Worm (Caenorhabditis elegans) whole organism, young adult: ENCODE measurements around the gene F55C9.14.

Experiments used
- B0035.1 ChIP-seq: sonication (generic microtip); optimal IDR thresholded peaks from 2 replicates; lab custom pipeline; 2016; ENCODE audit warnings: missing genetic modification characterization, mild to moderate bottlenecking, missing compliant biosample characterization, missing genotype, missing genetic modification reagents
- C06A6.2 ChIP-seq: fragments of 200-800 bp; sonication (Bioruptor generic); conservative IDR thresholded peaks from 2 replicates; pipeline ENCODE4 v1.3.6; 2022; ENCODE audit warnings: missing genetic modification characterization, missing compliant biosample characterization
- C17E4.6 ChIP-seq: fragments of 200-800 bp; sonication (Bioruptor generic); IDR thresholded peaks from 2 replicates; pipeline ENCODE4 v1.3.6; 2022; ENCODE audit warnings: missing genetic modification reagents, missing genetic modification characterization, missing compliant biosample characterization
- D2030.7 ChIP-seq: fragments of 200-800 bp; sonication (Bioruptor generic); IDR thresholded peaks from 2 replicates; pipeline ENCODE4 v1.3.6; 2022; ENCODE audit warnings: missing genetic modification reagents, missing genetic modification characterization, missing compliant biosample characterization
- F23B12.7 ChIP-seq: sonication (generic microtip); optimal IDR thresholded peaks from 2 replicates; lab custom pipeline; 2017; ENCODE audit warnings: missing genetic modification characterization, mild to moderate bottlenecking, missing compliant biosample characterization, antibody characterized with exemption, moderate library complexity; ENCODE audit not compliant: insufficient read depth
- F37B4.10 ChIP-seq: fragments of 200-800 bp; sonication (Bioruptor generic); IDR thresholded peaks from 2 replicates; pipeline ENCODE4 v1.3.6; 2022; ENCODE audit warnings: missing genetic modification characterization, missing compliant biosample characterization
- F49E8.2 ChIP-seq: sonication (generic microtip); optimal IDR thresholded peaks from 3 replicates; lab custom pipeline; 2017; ENCODE audit warnings: missing genetic modification characterization, mild to moderate bottlenecking, missing compliant biosample characterization, antibody characterized with exemption, moderate library complexity; ENCODE audit not compliant: insufficient read depth
- T07F8.4 ChIP-seq: sonication (generic microtip); optimal IDR thresholded peaks from 2 replicates; lab custom pipeline; 2016; ENCODE audit warnings: mild to moderate bottlenecking, missing genetic modification characterization, moderate library complexity, missing compliant biosample characterization
- Y53G8AR.9 ChIP-seq: fragments of 200-800 bp; sonication (Bioruptor generic); conservative IDR thresholded peaks from 2 replicates; pipeline ENCODE4 v1.3.6; 2022; ENCODE audit warnings: missing genetic modification reagents, missing genetic modification characterization, missing compliant biosample characterization
- Y67H2A.10 ChIP-seq: fragments of 200-800 bp; sonication (Bioruptor generic); conservative IDR thresholded peaks from 2 replicates; pipeline ENCODE4 v1.3.6; 2022; ENCODE audit warnings: missing genetic modification reagents, missing genetic modification characterization, missing compliant biosample characterization
- Y95B8A.8 ChIP-seq: fragments of 200-800 bp; sonication (Bioruptor generic); IDR thresholded peaks from 2 replicates; pipeline ENCODE4 v1.3.6; 2022; ENCODE audit warnings: missing genetic modification reagents, missing genetic modification characterization, missing compliant biosample characterization
- akir-1 ChIP-seq: fragments of 200-800 bp; sonication (Bioruptor generic); optimal IDR thresholded peaks from 2 replicates; lab custom pipeline; 2018; ENCODE audit warnings: mild to moderate bottlenecking, missing genetic modification characterization, moderate library complexity, missing compliant biosample characterization
- attf-6 ChIP-seq: fragments of 200-800 bp; sonication (Bioruptor generic); IDR thresholded peaks from 2 replicates; pipeline ENCODE4 v1.3.6; 2022; ENCODE audit warnings: missing genetic modification reagents, missing genetic modification characterization, missing compliant biosample characterization
- ceh-40 ChIP-seq: fragments of 200-800 bp; sonication (Bioruptor generic); IDR thresholded peaks from 2 replicates; pipeline ENCODE4 v1.3.6; 2022; ENCODE audit warnings: missing genetic modification characterization, missing compliant biosample characterization
- die-1 ChIP-seq: sonication (generic microtip); optimal IDR thresholded peaks from 2 replicates; lab custom pipeline; 2016; ENCODE audit warnings: missing genotype, mild to moderate bottlenecking, missing genetic modification characterization, missing compliant biosample characterization
- dpff-1 ChIP-seq: sonication (generic microtip); optimal IDR thresholded peaks from 2 replicates; lab custom pipeline; 2017; ENCODE audit warnings: mild to moderate bottlenecking, missing genetic modification characterization, missing compliant biosample characterization
- dpl-1 ChIP-seq: fragments of 150-350 bp; optimal IDR thresholded peaks from 2 replicates; lab custom pipeline; 2014; ENCODE audit warnings: missing biosample characterization, missing genetic modification reagents, missing genetic modification characterization
- egl-44 ChIP-seq: fragments of 200-800 bp; sonication (Bioruptor generic); IDR thresholded peaks from 2 replicates; pipeline ENCODE4 v1.3.6; 2022; ENCODE audit warnings: missing genetic modification reagents, missing genetic modification characterization, missing compliant biosample characterization
- egrh-3 ChIP-seq: fragments of 200-800 bp; sonication (Bioruptor generic); IDR thresholded peaks from 2 replicates; pipeline ENCODE4 v1.3.6; 2022; ENCODE audit warnings: missing genetic modification reagents, missing genetic modification characterization, missing compliant biosample characterization
- ets-4 ChIP-seq: fragments of 200-800 bp; sonication (Bioruptor generic); optimal IDR thresholded peaks from 2 replicates; lab custom pipeline; 2018; ENCODE audit warnings: mild to moderate bottlenecking, missing genetic modification characterization, missing compliant biosample characterization
- hmg-1.2 ChIP-seq: fragments of 200-800 bp; sonication (Bioruptor generic); IDR thresholded peaks from 2 replicates; pipeline ENCODE4 v1.3.6; 2022; ENCODE audit warnings: missing genetic modification reagents, missing genetic modification characterization, missing compliant biosample characterization
- hsf-1 ChIP-seq: fragments of 200-800 bp; sonication (Bioruptor generic); IDR thresholded peaks from 2 replicates; pipeline ENCODE4 v1.3.6; 2022; ENCODE audit warnings: missing genetic modification reagents, missing genetic modification characterization, missing compliant biosample characterization
- lag-1 ChIP-seq: fragments of 200-800 bp; sonication (Bioruptor generic); IDR thresholded peaks from 2 replicates; pipeline ENCODE4 v1.3.6; 2022; ENCODE audit warnings: missing genetic modification reagents, missing genetic modification characterization, missing compliant biosample characterization
- let-607 ChIP-seq, 2 experiments: fragments of 200-800 bp in 1 of 2; sonication (Bioruptor generic) in 1 of 2; sonication (generic microtip) in 1 of 2; optimal IDR thresholded peaks; 2 replicates each; lab custom pipeline; 2016 to 2018; ENCODE audit warnings: mild to moderate bottlenecking in 2 of 2, missing compliant biosample characterization in 2 of 2, missing genetic modification characterization in 2 of 2, moderate library complexity in 2 of 2, missing genotype in 1 of 2
- lin-26 ChIP-seq: fragments of 200-800 bp; sonication (Bioruptor generic); IDR thresholded peaks from 2 replicates; pipeline ENCODE4 v1.3.6; 2022; ENCODE audit warnings: missing genetic modification reagents, missing genetic modification characterization, missing compliant biosample characterization
- lin-35 ChIP-seq, 3 experiments: fragments of 150-350 bp in 2 of 3; sonication (generic microtip) in 1 of 3; optimal IDR thresholded peaks; 2 replicates each; lab custom pipeline; 2014 to 2018; ENCODE audit warnings: missing biosample characterization in 3 of 3, missing genetic modification characterization in 3 of 3, missing genetic modification reagents in 3 of 3
- lir-1 ChIP-seq: fragments of 200-800 bp; sonication (Bioruptor generic); conservative IDR thresholded peaks from 2 replicates; pipeline ENCODE4 v1.3.6; 2022; ENCODE audit warnings: missing genetic modification reagents, missing genetic modification characterization, missing compliant biosample characterization
- madf-3 ChIP-seq: fragments of 200-800 bp; sonication (Bioruptor generic); IDR thresholded peaks from 2 replicates; pipeline ENCODE4 v1.3.6; 2022; ENCODE audit warnings: missing genetic modification reagents, missing genetic modification characterization, missing compliant biosample characterization
- mes-4 ChIP-seq: sonication (generic microtip); optimal IDR thresholded peaks from 2 replicates; lab custom pipeline; 2016; ENCODE audit warnings: missing genotype, missing genetic modification characterization, missing compliant biosample characterization
- pbrm-1 ChIP-seq: fragments of 200-800 bp; sonication (Bioruptor generic); IDR thresholded peaks from 2 replicates; pipeline ENCODE4 v1.3.6; 2022; ENCODE audit warnings: missing genetic modification reagents, missing genetic modification characterization, missing compliant biosample characterization
- repo-1 ChIP-seq: sonication (generic microtip); optimal IDR thresholded peaks from 2 replicates; lab custom pipeline; 2017; ENCODE audit warnings: mild to moderate bottlenecking, missing genetic modification characterization, missing compliant biosample characterization
- rpc-1 ChIP-seq, 2 experiments: fragments of 150-350 bp in 1 of 2; sonication (generic microtip) in 1 of 2; optimal IDR thresholded peaks; 2 replicates each; lab custom pipeline; 2014 to 2018; ENCODE audit warnings: missing biosample characterization in 1 of 2, missing genetic modification characterization in 1 of 2, missing genetic modification reagents in 1 of 2, missing genotype in 1 of 2
- sptf-2 ChIP-seq: fragments of 200-800 bp; sonication (Bioruptor generic); optimal IDR thresholded peaks from 2 replicates; lab custom pipeline; 2018; ENCODE audit warnings: mild to moderate bottlenecking, missing genetic modification characterization, missing compliant biosample characterization
- tbp1 ChIP-seq: fragments of 200-800 bp; sonication (Bioruptor generic); optimal IDR thresholded peaks from 2 replicates; lab custom pipeline; 2018; ENCODE audit warnings: mild to moderate bottlenecking, missing genetic modification characterization, missing compliant biosample characterization
- unc-130 ChIP-seq: sonication (generic microtip); optimal IDR thresholded peaks from 2 replicates; lab custom pipeline; 2016; ENCODE audit warnings: missing genetic modification reagents, missing genetic modification characterization, missing compliant biosample characterization
- unc-62 ChIP-seq: fragments of 150-350 bp; optimal IDR thresholded peaks from 2 replicates; lab custom pipeline; 2014; ENCODE audit warnings: missing biosample characterization, missing genetic modification reagents, missing genetic modification characterization
- xnd-1 ChIP-seq: sonication (generic microtip); optimal IDR thresholded peaks from 2 replicates; lab custom pipeline; 2016; ENCODE audit warnings: missing genotype, missing genetic modification reagents, missing genetic modification characterization, missing compliant biosample characterization
- zfh-2 ChIP-seq: fragments of 200-800 bp; sonication (Bioruptor generic); conservative IDR thresholded peaks from 2 replicates; pipeline ENCODE4 v1.3.6; 2022; ENCODE audit warnings: missing genetic modification reagents, missing genetic modification characterization, missing compliant biosample characterization

Gene F55C9.14

ce11 chrV:19285921-19286320 is 13.4 kb upstream of the F55C9.14 start:
- no peak for TF ChIP-seq zfh-2
- TF ChIP-seq die-1 (tag; lab: Kevin White, UChicago), result no peak
- no peak for TF ChIP-seq xnd-1
- TF ChIP-seq Y67H2A.10 (GFP tag; lab: Robert Waterston, UW), result no peak
- no peak for TF ChIP-seq Y53G8AR.9 (GFP tag; lab: Robert Waterston, UW)
- no peak for TF ChIP-seq C06A6.2 (GFP tag; lab: Robert Waterston, UW)
- no peak for TF ChIP-seq F37B4.10 (GFP tag; lab: Robert Waterston, UW)
- no peak for TF ChIP-seq unc-62 (GFP tag; lab: Kevin White, UChicago)
- TF ChIP-seq, all 124 proteins: peak for 0

- TF ChIP-seq sptf-2 (GFP tag; lab: Kevin White, UChicago) (no peak), attf-6 (no peak), tbp1 (GFP tag; lab: Kevin White, UChicago) (no peak), madf-3 (GFP tag; lab: Robert Waterston, UW) (no peak), akir-1 (no peak), ets-4 (GFP tag; lab: Kevin White, UChicago) (no peak), Y95B8A.8 (GFP tag; lab: Robert Waterston, UW) (no peak), repo-1 (tag; lab: Kevin White, UChicago) (no peak), F49E8.2 (no peak)
These were observed 11.1 kb upstream of the F55C9.14 start, which contains the start of the genes F55C9.3 and fbxb-57 for ce11 chrV:19288073-19288805. F55C9.3 (minus strand) TSS chrV:19288173. fbxb-57 (plus strand) TSS chrV:19288755.

ce11 chrV:19293025-19293424 is 6.3 kb upstream of the F55C9.14 start, which contains the start of gene F55C9.5:
F55C9.5 (minus strand) TSS chrV:19293125.
- TF ChIP-seq lag-1 (GFP tag; lab: Robert Waterston, UW) (no peak), lin-35 (GFP tag; optimal IDR thresholded peaks at IDR 0.05; lab: Kevin White, UChicago) (no peak), lin-26 (no peak), die-1 (tag; lab: Kevin White, UChicago) (no peak), D2030.7 (GFP tag; lab: Robert Waterston, UW) (no peak), rpc-1 (optimal IDR thresholded peaks at IDR 0.05; lab: Kevin White, UChicago) (peak; percentile 12), rpc-1 (tag; optimal IDR thresholded peaks at IDR 0.05; lab: Kevin White, UChicago) (no peak), C17E4.6 (GFP tag; lab: Robert Waterston, UW) (no peak), hsf-1 (GFP tag; lab: Robert Waterston, UW) (peak; percentile 81), B0035.1 (tag; lab: Kevin White, UChicago) (no peak)

- no peak for TF ChIP-seq let-607 (tag; optimal IDR thresholded peaks at IDR 0.05; lab: Kevin White, UChicago)
- TF ChIP-seq madf-3 (GFP tag; lab: Robert Waterston, UW), result no peak
- no peak for TF ChIP-seq pbrm-1 (GFP tag; lab: Robert Waterston, UW)
- TF ChIP-seq dpl-1 (GFP tag; lab: Kevin White, UChicago), result no peak
- no peak for TF ChIP-seq F23B12.7 (tag; lab: Kevin White, UChicago)
- TF ChIP-seq unc-130, result no peak
- TF ChIP-seq egrh-3 (GFP tag; lab: Robert Waterston, UW), result no peak
- TF ChIP-seq hmg-1.2 (GFP tag; lab: Robert Waterston, UW), result no peak
- TF ChIP-seq lir-1 (GFP tag; lab: Robert Waterston, UW), result no peak
- TF ChIP-seq T07F8.4 (tag; lab: Kevin White, UChicago), result no peak
- no peak for TF ChIP-seq ceh-40
- no peak for TF ChIP-seq dpff-1 (tag; lab: Kevin White, UChicago)
- TF ChIP-seq mes-4 (tag; lab: Kevin White, UChicago), result no peak
- TF ChIP-seq egl-44 (GFP tag; lab: Robert Waterston, UW), result no peak
These were observed 2.6 kb upstream of the F55C9.14 start, which contains the start of gene F55C9.6 for ce11 chrV:19296723-19297122. F55C9.6 (minus strand) TSS chrV:19296823.
